Fruit fly (Drosophila melanogaster): ENCODE data around the gene Fer3HCH.

The Fer3HCH gene

DNA sequence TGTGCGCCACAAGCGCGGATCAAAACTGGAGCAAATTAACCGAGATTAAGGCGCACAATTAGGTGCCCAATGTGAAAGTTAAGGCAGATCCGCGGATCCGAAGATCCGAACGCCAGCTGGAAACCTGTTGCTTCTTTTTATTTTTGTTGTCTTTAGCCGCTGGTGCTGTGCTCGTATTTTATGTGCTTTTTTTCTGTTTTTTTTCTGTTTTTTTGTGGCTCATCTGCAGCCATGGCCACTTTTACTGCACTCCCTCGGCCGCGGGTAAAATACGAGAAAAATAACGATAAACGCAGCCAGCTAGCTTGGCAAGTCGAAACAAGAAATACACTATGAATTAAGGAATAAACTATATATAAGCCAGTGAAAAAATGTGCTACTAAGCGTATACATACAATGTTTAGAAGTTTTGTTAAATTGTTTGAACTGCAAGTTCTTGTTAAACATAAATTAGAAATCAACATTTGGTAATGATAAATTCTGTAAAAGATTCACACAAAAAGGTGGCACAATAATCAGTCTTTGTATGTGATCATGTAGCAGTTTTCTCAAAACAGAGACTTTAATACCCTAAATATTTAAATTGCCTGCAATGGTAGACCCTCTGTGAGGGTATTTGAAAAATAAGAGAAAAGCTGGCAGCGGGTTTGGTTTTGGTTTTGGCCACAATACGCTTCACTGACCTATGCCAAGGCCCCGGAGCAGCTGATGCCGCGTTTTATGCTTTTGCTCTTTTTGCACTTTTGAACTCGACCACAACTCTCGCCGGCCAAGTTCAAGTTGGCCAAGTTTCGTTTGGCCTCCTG lies 8.6 kb upstream of the Fer3HCH start:
- TF ChIP-seq CTCF (optimal IDR thresholded peaks at IDR 0.05) (no peak), CG8478 (optimal IDR thresholded peaks at IDR 0.05) (no peak)

DNA sequence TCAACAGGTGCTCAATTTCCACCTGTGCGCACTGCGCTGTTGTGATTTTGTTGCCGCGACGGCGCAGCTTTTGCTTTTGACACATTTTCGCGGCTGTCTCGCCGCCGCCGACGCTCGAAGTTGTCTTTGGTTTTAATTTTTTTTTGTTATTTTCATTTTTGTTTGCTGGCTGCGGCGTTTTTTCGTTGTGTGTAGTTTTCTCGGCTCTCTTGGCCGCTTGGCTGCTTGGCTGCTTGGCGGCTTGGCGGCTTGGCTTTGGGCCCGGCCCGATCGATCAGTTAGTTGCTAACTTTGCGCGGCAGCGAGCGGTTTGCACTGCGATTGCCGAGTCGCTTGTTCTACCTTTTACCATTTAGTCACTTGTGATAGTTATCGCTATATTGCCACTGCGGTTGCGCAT lies 6.9 kb upstream of the Fer3HCH start, which contains the start of gene CG42237:
Gene CG42237, plus strand, starts transcription at position 271 of the 400 bp plus-strand sequence.
- TF ChIP-seq CG8478 (optimal IDR thresholded peaks at IDR 0.05) (no peak), CTCF (optimal IDR thresholded peaks at IDR 0.05) (no peak)

DNA sequence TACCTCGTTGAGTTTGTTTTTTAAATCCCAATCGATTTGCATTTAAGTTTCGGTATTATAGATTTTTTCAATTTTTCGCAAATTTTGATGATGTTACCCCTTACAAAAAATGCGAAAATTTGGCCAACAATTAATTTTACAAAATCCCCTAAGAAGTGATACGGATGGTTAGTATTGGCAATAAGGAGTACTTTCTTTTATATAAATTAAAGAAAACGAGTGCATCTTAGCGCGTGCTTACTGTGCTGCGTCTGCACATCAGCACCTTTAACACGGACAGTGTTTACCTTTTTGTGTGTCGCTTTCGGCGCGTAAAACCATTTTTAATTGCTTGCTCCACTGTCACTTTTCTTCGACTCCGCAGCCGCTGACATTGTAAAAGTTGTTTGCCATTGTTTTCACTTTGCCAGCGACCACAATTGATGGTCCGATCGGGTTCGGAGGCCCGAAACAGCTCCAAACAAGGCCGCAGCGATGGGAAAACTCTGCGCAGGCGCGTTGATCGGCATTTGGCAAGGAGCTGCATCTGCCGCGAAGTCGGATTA lies 5.9 kb upstream of the Fer3HCH start:
- TF ChIP-seq CG8478 (optimal IDR thresholded peaks at IDR 0.05): no peak
- TF ChIP-seq CTCF (optimal IDR thresholded peaks at IDR 0.05): no peak

DNA sequence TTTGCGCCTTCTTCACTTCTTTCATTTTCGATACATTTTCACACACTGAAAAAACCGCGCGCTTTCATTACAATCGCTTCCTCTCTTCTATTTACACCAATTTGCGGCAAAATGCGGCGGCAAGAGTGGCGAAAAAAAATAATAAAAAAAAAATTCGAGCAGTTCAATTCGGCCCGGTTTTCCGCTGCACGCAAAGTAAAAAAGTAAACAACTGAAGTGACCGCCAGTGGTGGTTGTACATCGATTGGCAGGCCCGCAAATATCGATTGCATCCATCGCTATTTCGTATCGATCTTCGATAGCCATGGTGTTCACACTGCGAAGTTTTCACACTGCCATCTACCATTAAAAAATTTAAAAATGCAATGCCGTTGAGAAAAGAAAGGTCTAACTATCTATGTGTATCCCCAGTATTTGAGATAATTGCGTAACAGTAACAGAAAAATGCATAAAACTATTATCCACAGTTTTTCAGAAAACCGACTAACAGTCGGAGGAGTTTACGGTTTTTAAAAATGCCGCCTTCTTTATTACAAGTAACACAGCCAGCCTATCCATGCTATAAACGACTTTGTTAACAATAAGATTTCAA lies 4.3 kb upstream of the Fer3HCH start, which contains the start of gene Chpf:
Gene Chpf, minus strand, starts transcription at position 225 of the 592 bp plus-strand sequence.
- TF ChIP-seq CG8478 (optimal IDR thresholded peaks at IDR 0.05): no peak

DNA sequence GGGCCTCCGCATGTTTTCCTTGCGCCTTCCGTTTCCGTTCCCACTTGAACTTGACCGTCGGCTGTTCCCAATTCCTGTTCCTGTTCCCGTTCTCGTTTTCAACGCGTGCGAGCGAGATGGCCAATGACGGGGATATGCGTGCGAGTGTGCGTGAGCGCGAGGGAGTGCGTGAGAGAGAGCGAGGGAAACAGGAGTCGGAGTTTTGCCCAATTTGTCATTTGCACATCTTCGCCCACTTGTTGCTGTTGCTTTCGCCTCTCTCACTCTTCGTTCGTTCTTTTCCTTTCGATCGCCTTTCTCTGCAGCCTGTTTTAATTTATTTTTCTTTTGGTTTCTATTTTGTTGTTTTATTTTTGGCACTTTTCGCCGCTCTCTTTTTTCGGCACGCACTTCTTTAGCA lies 3.8 kb upstream of the Fer3HCH start:
- no peak for TF ChIP-seq CG8478 (optimal IDR thresholded peaks at IDR 0.05)
- no peak for TF ChIP-seq CTCF (optimal IDR thresholded peaks at IDR 0.05)

DNA sequence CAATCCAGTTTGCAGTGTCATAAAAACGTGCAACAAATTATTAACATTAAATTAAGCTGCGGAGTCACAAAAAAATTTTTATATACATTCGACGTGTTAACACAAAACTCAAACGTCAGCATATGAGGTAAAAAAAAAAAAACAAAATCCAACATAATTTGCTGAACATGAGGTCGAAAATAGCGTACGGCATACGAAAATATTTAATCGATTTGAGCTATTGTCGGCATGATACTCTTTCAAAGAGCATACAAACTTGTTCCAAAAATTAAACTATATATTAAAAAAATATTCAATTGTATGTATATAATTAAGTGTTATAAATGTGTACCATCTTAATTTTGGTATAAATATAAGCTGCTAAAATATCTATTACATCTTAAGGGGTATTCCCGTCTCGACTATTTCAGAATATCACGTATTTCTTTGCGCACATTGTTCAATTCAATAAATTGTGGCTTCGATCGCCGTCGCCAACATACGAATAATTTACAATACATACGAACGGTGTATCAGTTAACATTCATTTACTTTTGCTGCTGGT lies 1.7 kb upstream of the Fer3HCH start:
- no peak for TF ChIP-seq CTCF (optimal IDR thresholded peaks at IDR 0.05)
- no peak for TF ChIP-seq CG8478 (optimal IDR thresholded peaks at IDR 0.05)

DNA sequence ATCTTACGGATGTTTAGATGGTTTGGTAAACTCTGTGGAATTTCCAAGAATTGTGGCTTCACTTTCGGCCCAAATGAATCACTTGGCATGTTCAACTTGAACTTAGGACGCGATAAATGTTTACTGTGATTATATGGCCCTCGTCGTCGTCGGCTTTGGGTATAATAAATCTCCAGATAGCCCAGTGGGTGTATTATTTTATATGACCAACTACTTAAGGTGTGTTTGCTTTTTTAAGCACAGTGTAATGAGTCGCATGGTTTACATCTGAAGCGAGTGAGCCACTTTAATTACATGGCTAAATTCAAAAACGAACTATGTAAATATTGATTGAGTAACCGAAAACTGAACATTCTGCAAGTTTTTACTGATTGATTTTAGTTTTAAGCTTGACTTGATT lies 2.8 kb downstream of the Fer3HCH start:
- no peak for TF ChIP-seq CG8478 (optimal IDR thresholded peaks at IDR 0.05)
- no peak for TF ChIP-seq CTCF (optimal IDR thresholded peaks at IDR 0.05)

DNA sequence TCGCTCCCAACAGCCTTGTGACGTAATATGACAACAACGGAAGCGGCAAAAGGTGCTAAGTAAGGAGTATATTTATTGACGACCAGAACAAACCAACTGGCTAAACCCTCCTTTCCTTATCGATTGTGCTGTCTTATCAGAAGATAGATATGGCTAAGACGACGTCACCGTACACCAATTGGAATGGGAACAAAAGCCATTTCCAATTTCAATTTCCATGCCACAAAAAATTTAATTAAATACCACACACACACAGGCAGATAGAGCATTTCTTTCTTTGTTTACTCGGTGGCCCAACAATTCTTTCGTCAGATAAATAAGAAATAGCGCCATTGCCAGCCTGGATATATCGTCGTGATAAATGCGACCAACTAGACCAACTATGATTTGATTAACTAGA lies 3.4 kb downstream of the Fer3HCH start:
- TF ChIP-seq CG8478 (optimal IDR thresholded peaks at IDR 0.05): no peak
- no peak for TF ChIP-seq CTCF (optimal IDR thresholded peaks at IDR 0.05)

DNA sequence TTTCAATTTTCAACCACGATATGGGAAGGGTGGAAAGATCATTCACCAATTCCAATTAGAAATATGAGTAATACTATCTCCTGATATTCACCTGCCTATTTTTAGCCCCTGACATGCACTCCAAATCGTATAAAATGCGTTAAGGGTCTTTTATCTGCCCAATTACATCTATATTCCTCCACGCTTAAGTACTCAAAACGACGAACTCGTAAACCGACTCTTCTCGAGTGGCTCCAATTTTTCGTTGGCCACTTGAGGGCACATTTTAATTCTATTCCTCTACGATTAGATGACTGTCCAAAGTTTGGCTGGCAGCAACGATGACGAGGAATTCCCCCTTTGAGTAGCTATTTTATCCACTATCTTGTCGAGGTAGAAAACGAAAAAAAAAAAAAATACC lies 6.2 kb downstream of the Fer3HCH start:
- no peak for TF ChIP-seq CG8478 (optimal IDR thresholded peaks at IDR 0.05)

DNA sequence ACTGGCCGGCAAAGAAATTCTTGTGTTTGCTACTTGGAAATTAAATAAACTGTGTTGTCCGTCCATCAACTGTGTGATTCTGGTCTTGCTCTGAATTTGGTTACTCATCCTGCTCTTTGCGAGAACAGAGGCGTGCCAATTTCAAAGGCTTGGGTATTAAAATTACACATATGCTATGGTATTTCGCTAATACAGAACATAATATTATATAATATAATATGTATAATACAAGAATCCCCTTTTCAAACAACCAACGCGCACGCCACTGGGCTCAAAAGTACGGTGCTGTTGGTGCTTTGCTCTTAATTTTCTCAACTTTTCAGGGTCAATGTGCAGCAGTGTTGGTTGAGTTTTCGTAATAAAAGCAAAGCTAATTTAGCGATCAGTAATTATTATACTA lies 8.1 kb downstream of the Fer3HCH start:
- TF ChIP-seq CTCF (optimal IDR thresholded peaks at IDR 0.05): no peak
- no peak for TF ChIP-seq CG8478 (optimal IDR thresholded peaks at IDR 0.05)

DNA sequence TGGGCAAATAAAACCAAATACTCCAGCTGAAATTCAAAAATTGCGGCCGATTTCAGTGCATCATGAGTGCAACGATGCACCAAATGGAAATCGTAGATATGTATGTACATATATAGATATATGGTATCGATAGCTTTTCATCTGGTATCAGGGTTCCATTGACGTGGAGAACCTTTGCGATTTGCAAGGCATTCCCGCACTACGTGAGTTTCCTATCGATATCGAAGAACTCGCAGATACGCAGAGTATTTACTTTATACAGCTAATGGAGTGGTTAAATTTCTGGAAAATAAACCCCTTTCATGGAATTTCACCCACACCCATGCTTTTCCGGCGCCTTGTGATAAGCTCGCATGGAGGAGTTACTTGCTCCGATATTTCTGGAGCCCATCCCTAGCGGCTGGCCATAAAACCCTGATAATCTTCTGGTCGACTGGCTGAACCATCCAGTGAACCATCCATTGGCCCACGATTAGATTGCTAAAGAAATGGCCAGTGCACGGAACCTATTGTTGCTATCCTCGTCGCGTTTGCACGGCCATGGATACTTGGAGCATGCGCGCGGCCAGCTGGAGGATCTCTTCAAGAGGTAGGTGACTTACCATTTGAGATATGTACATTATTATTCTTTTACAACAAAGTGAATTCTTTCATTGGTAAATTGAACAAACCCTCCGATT lies 13.8 kb downstream of the Fer3HCH start, which contains the start of gene CG2200:
Gene CG2200, plus strand, starts transcription at position 215 of the 680 bp plus-strand sequence.
- no peak for TF ChIP-seq CTCF (optimal IDR thresholded peaks at IDR 0.05)
- no peak for TF ChIP-seq CG8478 (optimal IDR thresholded peaks at IDR 0.05)

DNA sequence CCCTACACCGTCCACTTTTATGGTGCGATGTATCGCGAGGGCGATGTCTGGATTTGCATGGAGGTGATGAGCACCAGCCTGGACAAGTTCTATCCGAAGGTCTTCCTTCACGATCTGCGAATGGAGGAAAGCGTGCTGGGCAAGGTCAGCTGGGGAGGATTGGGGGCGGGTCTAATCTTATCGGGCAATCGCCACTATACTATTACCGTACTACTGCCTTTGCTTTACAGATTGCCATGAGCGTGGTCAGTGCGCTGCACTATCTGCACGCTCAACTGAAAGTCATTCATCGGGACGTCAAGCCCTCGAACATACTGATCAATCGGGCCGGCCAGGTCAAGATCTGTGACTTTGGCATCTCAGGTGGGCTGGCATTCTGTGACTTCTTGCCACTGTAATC lies 16.1 kb downstream of the Fer3HCH start:
- no peak for TF ChIP-seq CTCF (optimal IDR thresholded peaks at IDR 0.05)

DNA sequence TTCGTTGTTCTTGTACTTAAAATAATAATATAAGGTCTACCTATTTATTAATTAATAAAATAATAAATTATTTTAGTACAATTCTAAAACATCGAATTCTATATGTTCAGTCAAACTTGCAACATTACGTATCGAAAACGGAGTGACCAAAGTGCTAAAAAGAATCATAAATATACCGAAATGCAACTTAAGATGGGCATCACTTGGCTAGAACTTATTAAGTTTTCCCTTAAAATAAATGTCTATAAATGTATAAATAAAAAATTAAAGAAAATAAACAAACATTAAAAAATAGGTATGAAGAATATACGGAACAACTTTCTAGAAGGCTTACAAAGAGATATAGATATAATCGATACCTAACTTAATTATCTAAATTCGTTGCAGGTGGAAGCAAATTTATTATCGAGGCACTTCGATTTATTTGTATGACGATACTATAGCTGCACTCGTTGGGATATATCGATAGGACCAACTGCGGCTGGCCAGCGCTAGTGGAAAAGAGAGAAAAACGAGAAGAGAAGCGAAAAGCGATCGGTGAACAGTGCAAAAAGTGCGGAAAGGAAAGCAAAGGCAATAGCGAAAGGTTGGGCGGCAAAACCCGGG lies 17.2 kb downstream of the Fer3HCH start, which contains the start of gene lic:
Gene lic, plus strand, starts transcription at position 490 of the 606 bp plus-strand sequence.
- TF ChIP-seq CTCF (optimal IDR thresholded peaks at IDR 0.05): no peak
- no peak for TF ChIP-seq CG8478 (optimal IDR thresholded peaks at IDR 0.05)

DNA sequence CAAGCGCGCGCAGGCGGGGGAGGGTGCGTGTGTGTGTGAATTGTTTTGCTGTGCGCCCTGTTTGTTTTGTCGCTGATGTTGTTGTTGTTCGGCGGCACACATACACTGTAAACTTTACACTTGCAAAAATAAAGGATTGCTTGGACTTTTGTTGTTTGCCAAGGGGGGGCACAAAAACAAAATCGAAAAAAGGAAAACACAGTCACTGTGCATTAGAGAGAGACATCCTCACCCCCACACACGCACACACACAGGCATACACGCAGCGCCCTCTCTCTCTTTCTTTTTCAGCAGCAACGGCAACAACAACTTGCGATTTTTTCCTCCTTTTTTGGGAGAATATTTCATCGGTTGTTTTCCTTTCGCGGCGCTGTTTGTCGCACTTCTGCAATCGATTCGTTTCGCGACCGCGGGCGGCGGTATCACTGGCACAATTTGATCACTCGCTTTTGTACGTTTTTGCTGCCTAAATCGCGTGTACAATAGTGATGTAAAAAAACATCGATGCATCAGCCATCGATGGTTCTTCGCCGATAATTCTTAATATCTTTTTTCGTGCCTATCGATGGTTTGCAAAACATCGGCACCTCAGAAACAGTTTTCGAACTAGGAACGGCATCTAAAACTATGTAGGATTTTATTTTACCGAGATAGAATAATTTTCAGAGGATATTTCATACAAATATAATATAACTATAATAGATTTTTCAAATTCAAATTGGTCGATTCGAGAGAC lies 17.9 kb downstream of the Fer3HCH start, which contains the start of gene hep:
Gene hep, minus strand, starts transcription at position 515 of the 736 bp plus-strand sequence.
- TF ChIP-seq CG8478 (optimal IDR thresholded peaks at IDR 0.05): no peak
- no peak for TF ChIP-seq CTCF (optimal IDR thresholded peaks at IDR 0.05)
